Fruit fly (Drosophila melanogaster): ENCODE data around the gene CG7110.
A peak's percentile ranks its signal among the peaks of the same experiment; 100 is the strongest.

CG7110 gene

dm6 chr2L:13398614-13399161 lies at the start of gene CG7110, which contains the start of gene CG10859:
CG7110 (plus strand) TSS chr2L:13398991.
CG10859 (minus strand) TSS chr2L:13398664.
- peak; percentile 31 for TF ChIP-seq dmrt93B (GFP tag; optimal IDR thresholded peaks at IDR 0.05)
- TF ChIP-seq dl (GFP tag; optimal IDR thresholded peaks at IDR 0.05; ENCODE audit: insufficient read depth in 1 of 2, partially characterized antibody in 2 of 2) = no peak
- peak; percentile 38 for TF ChIP-seq rgr (GFP tag; optimal IDR thresholded peaks at IDR 0.05)
- peak in 1 of 2 experiments; percentile 0 for TF ChIP-seq foxo (GFP tag; optimal IDR thresholded peaks at IDR 0.05)
- TF ChIP-seq dsf (GFP tag; optimal IDR thresholded peaks at IDR 0.05; ENCODE audit: borderline replicate concordance) = no peak
- TF ChIP-seq Myc (optimal IDR thresholded peaks at IDR 0.05) = peak; percentile 21
- peak; percentile 20 for TF ChIP-seq HLH106 (tag; optimal IDR thresholded peaks at IDR 0.05)
- no peak for TF ChIP-seq br (GFP tag; optimal IDR thresholded peaks at IDR 0.05)
- peak; percentile 42 for TF ChIP-seq CG9705 (GFP tag; optimal IDR thresholded peaks at IDR 0.05)
- TF ChIP-seq Sp1 (GFP tag; optimal IDR thresholded peaks at IDR 0.05) = peak; percentile 62
- no peak for TF ChIP-seq fru (GFP tag; optimal IDR thresholded peaks at IDR 0.05)
- TF ChIP-seq sage (GFP tag; optimal IDR thresholded peaks at IDR 0.05) = peak; percentile 48
- peak; percentile 21 for TF ChIP-seq h (GFP tag; optimal IDR thresholded peaks at IDR 0.05)
- TF ChIP-seq lola (GFP tag; optimal IDR thresholded peaks at IDR 0.05) = no peak

dm6 chr2L:13349237-13349902 lies 49.4 kb upstream of the CG7110 start:
- no peak for TF ChIP-seq psq (GFP tag; optimal IDR thresholded peaks at IDR 0.05)
- TF ChIP-seq N (GFP tag; optimal IDR thresholded peaks at IDR 0.05) = no peak
- peak; percentile 37 for TF ChIP-seq Myc (optimal IDR thresholded peaks at IDR 0.05)
- TF ChIP-seq usp (GFP tag; optimal IDR thresholded peaks at IDR 0.05) = no peak

- no peak for TF ChIP-seq h (GFP tag; optimal IDR thresholded peaks at IDR 0.05)
- TF ChIP-seq Myc (optimal IDR thresholded peaks at IDR 0.05) = no peak
- TF ChIP-seq Vsx2 (GFP tag; optimal IDR thresholded peaks at IDR 0.05; ENCODE audit: partially characterized antibody) = no peak
- no peak for TF ChIP-seq sage (GFP tag; optimal IDR thresholded peaks at IDR 0.05)
- TF ChIP-seq woc (GFP tag; optimal IDR thresholded peaks at IDR 0.05) = no peak
- TF ChIP-seq dmrt93B (GFP tag; optimal IDR thresholded peaks at IDR 0.05) = no peak
- TF ChIP-seq CG32264 (GFP tag; optimal IDR thresholded peaks at IDR 0.05) = no peak
- TF ChIP-seq Hr83 (GFP tag; optimal IDR thresholded peaks at IDR 0.05; ENCODE audit: poor library complexity, severe bottlenecking) = no peak
- no peak for TF ChIP-seq pan (optimal IDR thresholded peaks at IDR 0.05)
- TF ChIP-seq CrebA (GFP tag; optimal IDR thresholded peaks at IDR 0.05; ENCODE audit: borderline replicate concordance) = no peak
- no peak for TF ChIP-seq rgr (GFP tag; optimal IDR thresholded peaks at IDR 0.05)
- TF ChIP-seq CG9705 (GFP tag; optimal IDR thresholded peaks at IDR 0.05) = no peak
- TF ChIP-seq N (GFP tag; optimal IDR thresholded peaks at IDR 0.05) = no peak
- TF ChIP-seq Hr78 (GFP tag; optimal IDR thresholded peaks at IDR 0.05) = no peak
- TF ChIP-seq Jra (GFP tag; optimal IDR thresholded peaks at IDR 0.05) = no peak
- no peak for TF ChIP-seq tai (GFP tag; optimal IDR thresholded peaks at IDR 0.05)
- no peak for TF ChIP-seq Rel (GFP tag; optimal IDR thresholded peaks at IDR 0.05)
- no peak for TF ChIP-seq Rel (tag; optimal IDR thresholded peaks at IDR 0.05)
- TF ChIP-seq Dfd (GFP tag; optimal IDR thresholded peaks at IDR 0.05) = no peak
- no peak for TF ChIP-seq OdsH (GFP tag; optimal IDR thresholded peaks at IDR 0.05)
- TF ChIP-seq lola (GFP tag; optimal IDR thresholded peaks at IDR 0.05) = no peak
These were observed 44.0 kb upstream of the CG7110 start, which contains the start of gene CG9395 for dm6 chr2L:13354580-13355347. CG9395 (minus strand) TSS chr2L:13355073.

- TF ChIP-seq pan (optimal IDR thresholded peaks at IDR 0.05) = no peak
- no peak for TF ChIP-seq foxo (GFP tag; optimal IDR thresholded peaks at IDR 0.05)
- no peak for TF ChIP-seq br (GFP tag; optimal IDR thresholded peaks at IDR 0.05)
- no peak for TF ChIP-seq h (GFP tag; optimal IDR thresholded peaks at IDR 0.05)
- no peak for TF ChIP-seq GATAd (GFP tag; optimal IDR thresholded peaks at IDR 0.05)
- no peak for TF ChIP-seq HLH106 (tag; optimal IDR thresholded peaks at IDR 0.05)
- no peak for TF ChIP-seq Myc (optimal IDR thresholded peaks at IDR 0.05)
- TF ChIP-seq rgr (GFP tag; optimal IDR thresholded peaks at IDR 0.05) = no peak
- TF ChIP-seq Hr83 (GFP tag; optimal IDR thresholded peaks at IDR 0.05; ENCODE audit: poor library complexity, severe bottlenecking) = no peak
- no peak for TF ChIP-seq Rel (GFP tag; optimal IDR thresholded peaks at IDR 0.05)
- TF ChIP-seq Rel (tag; optimal IDR thresholded peaks at IDR 0.05) = no peak
- no peak for TF ChIP-seq psq (GFP tag; optimal IDR thresholded peaks at IDR 0.05)
- no peak for TF ChIP-seq usp (GFP tag; optimal IDR thresholded peaks at IDR 0.05)
- TF ChIP-seq ey (GFP tag; optimal IDR thresholded peaks at IDR 0.05) = no peak
- no peak for TF ChIP-seq CG32264 (GFP tag; optimal IDR thresholded peaks at IDR 0.05)
- no peak for TF ChIP-seq Abd-B (GFP tag; optimal IDR thresholded peaks at IDR 0.05)
- no peak for TF ChIP-seq Dfd (GFP tag; optimal IDR thresholded peaks at IDR 0.05)
- TF ChIP-seq sage (GFP tag; optimal IDR thresholded peaks at IDR 0.05) = no peak
- no peak for TF ChIP-seq dl (GFP tag; optimal IDR thresholded peaks at IDR 0.05; ENCODE audit: insufficient read depth in 1 of 2, partially characterized antibody in 2 of 2)
- no peak for TF ChIP-seq jim (GFP tag; optimal IDR thresholded peaks at IDR 0.05)
- TF ChIP-seq dmrt93B (GFP tag; optimal IDR thresholded peaks at IDR 0.05) = no peak
These were observed 37.3 kb upstream of the CG7110 start, which contains the start of gene CG9377 for dm6 chr2L:13361465-13361864. CG9377 (minus strand) TSS chr2L:13361565.

All from whole organism, wandering third instar larva.